Worm (Caenorhabditis elegans) whole organism, L3 larva: Measurements from ENCODE around the gene R09E10.1.

Experiments used
- nhr-12 ChIP-seq: fragments of 150-350 bp; optimal IDR thresholded peaks from 2 replicates; lab custom pipeline; 2014; ENCODE audit warnings: missing biosample characterization, missing genetic modification characterization
- nhr-76 ChIP-seq: fragments of 150-350 bp; sonication (generic microtip); optimal IDR thresholded peaks from 5 replicates; lab custom pipeline; 2014; ENCODE audit warnings: missing biosample characterization, missing genetic modification characterization
- pha-4 ChIP-seq: fragments of 150-350 bp; optimal IDR thresholded peaks from 2 replicates; lab custom pipeline; 2014; ENCODE audit warnings: missing biosample characterization, missing genetic modification reagents, missing genetic modification characterization
- snpc-4 ChIP-seq: fragments of 150-350 bp; optimal IDR thresholded peaks from 2 replicates; lab custom pipeline; 2014; ENCODE audit warnings: missing biosample characterization, missing genetic modification characterization

DNA sequence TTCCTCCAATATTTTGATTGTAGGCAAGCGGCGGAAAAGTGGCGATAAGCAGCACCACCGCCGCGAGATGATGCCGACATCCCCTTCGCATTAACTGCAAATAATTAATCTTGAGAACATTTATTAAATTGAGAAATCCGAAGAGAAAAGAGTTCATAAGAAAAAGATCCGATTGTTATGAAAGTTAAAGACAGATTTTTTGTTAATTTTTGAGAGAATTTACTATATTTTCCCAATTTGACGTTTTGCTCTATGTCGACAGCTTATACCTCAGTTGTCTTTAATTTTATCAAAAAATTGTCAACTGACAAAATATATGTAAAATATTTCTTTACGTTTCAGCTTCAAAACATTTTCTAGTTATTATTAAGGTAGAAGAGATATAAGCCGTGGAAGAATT is 20.3 kb downstream of the R09E10.1 start, which contains the start of gene R09E10.5:
- no peak for TF ChIP-seq snpc-4 (tag; lab: Kevin White, UChicago)
- TF ChIP-seq nhr-76 (tag; lab: Kevin White, UChicago) = no peak
- TF ChIP-seq pha-4 (tag; lab: Kevin White, UChicago) = no peak
- TF ChIP-seq nhr-12 (tag; lab: Kevin White, UChicago) = no peak
